Worm (Caenorhabditis elegans) whole organism, L4/young adult: ENCODE results near the gene Y54F10AM.11.

Experiments
- dao-5 ChIP-seq: sonication (generic microtip); optimal IDR thresholded peaks from 2 replicates; lab custom pipeline; 2016; ENCODE audit warnings: missing genotype, missing genetic modification characterization, moderate library complexity, missing compliant biosample characterization
- him-1 ChIP-seq: sonication (generic microtip); optimal IDR thresholded peaks from 2 replicates; lab custom pipeline; 2016; ENCODE audit warnings: missing genotype, missing genetic modification reagents, missing genetic modification characterization, missing compliant biosample characterization

ce11 chrIII:2553579-2553978 lies 10.2 kb downstream of the Y54F10AM.11 start:
- TF ChIP-seq dao-5, result no peak
- TF ChIP-seq him-1 (tag; lab: Kevin White, UChicago), result no peak
